Worm (Caenorhabditis elegans) whole organism, L3 larva: ENCODE data around the gene zig-6.

Source experiments
- R02D3.7 ChIP-seq: fragments of 150-350 bp; optimal IDR thresholded peaks from 2 replicates; lab custom pipeline; 2014; ENCODE audit warnings: missing biosample characterization, missing genetic modification characterization
- aly-2 ChIP-seq: fragments of 150-350 bp; optimal IDR thresholded peaks from 2 replicates; lab custom pipeline; 2014; ENCODE audit warnings: missing biosample characterization, missing genetic modification characterization
- ceh-16 ChIP-seq: sonication (generic microtip); optimal IDR thresholded peaks from 2 replicates; lab custom pipeline; 2017; ENCODE audit warnings: missing biosample characterization, missing genetic modification characterization
- ceh-82 ChIP-seq: fragments of 150-350 bp; optimal IDR thresholded peaks from 2 replicates; lab custom pipeline; 2014; ENCODE audit warnings: missing biosample characterization, missing genetic modification characterization
- ceh-9 ChIP-seq: sonication (generic microtip); optimal IDR thresholded peaks from 2 replicates; lab custom pipeline; 2018; ENCODE audit warnings: missing biosample characterization, missing genetic modification characterization
- daf-12 ChIP-seq: fragments of 150-350 bp; optimal IDR thresholded peaks from 2 replicates; lab custom pipeline; 2014; ENCODE audit warnings: missing biosample characterization, missing genetic modification reagents, missing genetic modification characterization
- egl-27 ChIP-seq: sonication (generic microtip); optimal IDR thresholded peaks from 4 replicates; lab custom pipeline; 2017; ENCODE audit warnings: missing biosample characterization, missing genetic modification reagents, missing genetic modification characterization
- elt-1 ChIP-seq: fragments of 150-350 bp; optimal IDR thresholded peaks from 2 replicates; lab custom pipeline; 2014; ENCODE audit warnings: missing biosample characterization, missing genetic modification characterization
- elt-2 ChIP-seq: sonication (generic microtip); optimal IDR thresholded peaks from 2 replicates; lab custom pipeline; 2016; ENCODE audit warnings: missing genetic modification reagents, mild to moderate bottlenecking, missing genetic modification characterization, missing compliant biosample characterization
- elt-3 ChIP-seq, 3 experiments: fragments of 150-350 bp in 1 of 3; sonication (generic microtip) in 2 of 3; optimal IDR thresholded peaks; 2 replicates in 2 of 3; 4 replicates in 1 of 3; lab custom pipeline; 2014 to 2017; ENCODE audit warnings: missing biosample characterization in 3 of 3, missing genetic modification characterization in 3 of 3
- fos-1 ChIP-seq: fragments of 150-350 bp; optimal IDR thresholded peaks from 2 replicates; lab custom pipeline; 2014; ENCODE audit warnings: missing biosample characterization, missing genetic modification characterization
- hmg-11 ChIP-seq: sonication (generic microtip); optimal IDR thresholded peaks from 2 replicates; lab custom pipeline; 2016; ENCODE audit warnings: missing genetic modification characterization, missing compliant biosample characterization
- lin-15B ChIP-seq: fragments of 150-350 bp; optimal IDR thresholded peaks from 2 replicates; lab custom pipeline; 2014; ENCODE audit warnings: missing biosample characterization, missing genetic modification characterization
- lin-39 ChIP-seq: fragments of 150-350 bp; optimal IDR thresholded peaks from 2 replicates; lab custom pipeline; 2018; ENCODE audit warnings: missing biosample characterization, missing genetic modification reagents, missing genetic modification characterization
- lsy-12 ChIP-seq: sonication (generic microtip); optimal IDR thresholded peaks from 2 replicates; lab custom pipeline; 2016; ENCODE audit warnings: mild to moderate bottlenecking, missing genetic modification characterization, missing compliant biosample characterization
- mdl-1 ChIP-seq: fragments of 150-350 bp; optimal IDR thresholded peaks from 2 replicates; lab custom pipeline; 2014; ENCODE audit warnings: missing biosample characterization, missing genetic modification characterization
- mml-1 ChIP-seq: fragments of 150-350 bp; sonication (generic microtip); optimal IDR thresholded peaks from 3 replicates; lab custom pipeline; 2014; ENCODE audit warnings: missing biosample characterization, missing genetic modification characterization
- nfya-1 ChIP-seq: sonication (generic microtip); optimal IDR thresholded peaks from 2 replicates; lab custom pipeline; 2017; ENCODE audit warnings: missing genetic modification characterization, mild to moderate bottlenecking, missing compliant biosample characterization, antibody characterized with exemption, moderate library complexity; ENCODE audit not compliant: insufficient read depth
- nhr-23 ChIP-seq: fragments of 150-350 bp; optimal IDR thresholded peaks from 2 replicates; lab custom pipeline; 2014; ENCODE audit warnings: missing biosample characterization, missing genetic modification reagents, missing genetic modification characterization
- nhr-237 ChIP-seq: fragments of 150-350 bp; optimal IDR thresholded peaks from 2 replicates; lab custom pipeline; 2014; ENCODE audit warnings: missing biosample characterization, missing genetic modification characterization
- nhr-25 ChIP-seq: sonication (generic microtip); optimal IDR thresholded peaks from 2 replicates; lab custom pipeline; 2017; ENCODE audit warnings: missing biosample characterization, missing genetic modification characterization
- nhr-28 ChIP-seq: fragments of 150-350 bp; optimal IDR thresholded peaks from 2 replicates; lab custom pipeline; 2014; ENCODE audit warnings: missing biosample characterization, missing genetic modification characterization
- nhr-43 ChIP-seq: sonication (generic microtip); optimal IDR thresholded peaks from 2 replicates; lab custom pipeline; 2016; ENCODE audit warnings: mild to moderate bottlenecking, missing genetic modification characterization, missing compliant biosample characterization; ENCODE audit not compliant: poor library complexity, severe bottlenecking
- nhr-67 ChIP-seq: fragments of 150-350 bp; optimal IDR thresholded peaks from 2 replicates; lab custom pipeline; 2014; ENCODE audit warnings: missing biosample characterization, missing genetic modification characterization
- nhr-77 ChIP-seq: fragments of 150-350 bp; optimal IDR thresholded peaks from 2 replicates; lab custom pipeline; 2014; ENCODE audit warnings: missing biosample characterization, missing genetic modification characterization
- pha-4 ChIP-seq: fragments of 150-350 bp; optimal IDR thresholded peaks from 2 replicates; lab custom pipeline; 2014; ENCODE audit warnings: missing biosample characterization, missing genetic modification reagents, missing genetic modification characterization
- pqm-1 ChIP-seq: fragments of 150-350 bp; optimal IDR thresholded peaks from 2 replicates; lab custom pipeline; 2017; ENCODE audit warnings: missing biosample characterization, missing genetic modification characterization, inconsistent platforms
- sea-2 ChIP-seq: fragments of 150-350 bp; sonication (generic microtip); optimal IDR thresholded peaks from 4 replicates; lab custom pipeline; 2014; ENCODE audit warnings: missing biosample characterization, missing genetic modification reagents, missing genetic modification characterization
- skn-1 ChIP-seq: fragments of 150-350 bp; optimal IDR thresholded peaks from 2 replicates; lab custom pipeline; 2014; ENCODE audit warnings: missing biosample characterization, missing genetic modification characterization
- snpc-4 ChIP-seq: fragments of 150-350 bp; optimal IDR thresholded peaks from 2 replicates; lab custom pipeline; 2014; ENCODE audit warnings: missing biosample characterization, missing genetic modification characterization
- tbx-2 ChIP-seq: sonication (generic microtip); optimal IDR thresholded peaks from 2 replicates; lab custom pipeline; 2016; ENCODE audit warnings: mild to moderate bottlenecking, missing genetic modification characterization, missing compliant biosample characterization
- unc-39 ChIP-seq: sonication (generic microtip); optimal IDR thresholded peaks from 4 replicates; lab custom pipeline; 2017; ENCODE audit warnings: missing biosample characterization, missing genetic modification characterization
- unc-62 ChIP-seq: fragments of 150-350 bp; sonication (generic microtip); optimal IDR thresholded peaks from 4 replicates; lab custom pipeline; 2014; ENCODE audit warnings: missing biosample characterization, missing genetic modification reagents, missing genetic modification characterization
- ztf-11 ChIP-seq: fragments of 150-350 bp; optimal IDR thresholded peaks from 2 replicates; lab custom pipeline; 2014; ENCODE audit warnings: missing biosample characterization, missing genetic modification characterization
- ztf-4 ChIP-seq: fragments of 150-350 bp; optimal IDR thresholded peaks from 2 replicates; lab custom pipeline; 2014; ENCODE audit warnings: missing biosample characterization, missing genetic modification characterization

Gene zig-6

DNA sequence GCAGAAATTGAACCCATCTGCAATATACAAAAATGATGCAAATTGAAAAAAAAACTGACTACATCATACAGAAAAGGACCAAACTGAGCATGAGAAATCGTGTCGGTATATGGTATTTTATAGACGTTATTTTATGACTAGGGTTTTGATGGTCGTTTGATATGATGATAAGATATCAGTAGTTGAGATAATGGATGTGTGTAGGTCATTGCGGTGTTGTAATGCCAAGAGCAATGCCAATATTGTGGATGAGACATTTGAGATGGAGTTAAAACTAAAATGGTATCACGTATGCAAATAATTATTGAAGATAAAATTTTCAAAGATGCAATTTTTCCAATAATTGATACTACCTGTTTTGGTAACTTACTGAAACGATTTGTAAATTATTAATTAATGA, 29.2 kb downstream of the zig-6 start, which contains the start of gene C31H2.4:
Gene C31H2.4, minus strand, starts transcription at position 19 of the 400 bp plus-strand sequence.
- TF ChIP-seq R02D3.7: no peak
- TF ChIP-seq pqm-1 (tag; lab: Kevin White, UChicago): peak; percentile 16
- peak; percentile 63 for TF ChIP-seq elt-2

DNA sequence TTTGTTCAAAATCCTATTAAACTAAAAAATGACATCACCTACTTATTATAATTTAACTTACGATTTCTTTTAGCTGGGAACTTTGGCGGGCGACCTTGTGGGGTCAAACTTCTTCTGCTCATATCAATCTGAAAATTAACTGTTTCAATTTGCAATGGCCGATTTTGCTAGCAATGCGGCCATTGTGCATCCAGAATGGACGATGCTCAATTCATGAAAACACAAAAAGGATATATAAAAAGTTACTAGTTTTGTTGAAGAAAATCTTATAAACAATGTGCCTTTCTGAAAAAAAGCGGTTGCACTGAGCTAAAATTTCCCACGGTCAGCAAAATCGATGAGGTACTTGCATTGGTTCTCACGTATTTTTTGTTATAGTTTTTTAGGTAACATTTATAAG, 34.6 kb downstream of the zig-6 start, which contains the start of gene C31H2.3:
Gene C31H2.3, minus strand, starts transcription at position 101 of the 400 bp plus-strand sequence.
- TF ChIP-seq lin-39: no peak
- TF ChIP-seq, all 47 proteins: peak for 0

DNA sequence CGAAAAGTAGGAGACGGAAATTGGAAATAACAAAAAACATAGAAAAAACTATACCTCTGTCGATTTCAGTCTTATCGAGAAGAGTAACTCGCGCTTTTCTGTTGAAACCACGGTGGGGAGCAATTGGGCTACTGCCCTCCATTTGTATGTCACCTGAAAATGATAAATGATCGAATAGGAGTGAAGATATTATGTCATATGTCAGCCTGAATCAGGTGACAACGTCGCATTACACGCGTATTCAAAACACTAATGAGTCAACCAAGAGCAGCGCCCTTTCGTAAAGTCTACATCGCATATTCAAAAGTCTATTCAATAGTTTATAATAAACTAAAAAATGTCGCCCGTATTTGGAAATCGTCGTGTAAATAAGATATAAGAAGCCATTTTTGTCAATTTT, 35.9 kb downstream of the zig-6 start:
- TF ChIP-seq elt-3 (tag; optimal IDR thresholded peaks at IDR 0.05; lab: Kevin White, UChicago) (no peak), R02D3.7 (no peak), lin-39 (no peak), lsy-12 (tag; lab: Kevin White, UChicago) (no peak)

DNA sequence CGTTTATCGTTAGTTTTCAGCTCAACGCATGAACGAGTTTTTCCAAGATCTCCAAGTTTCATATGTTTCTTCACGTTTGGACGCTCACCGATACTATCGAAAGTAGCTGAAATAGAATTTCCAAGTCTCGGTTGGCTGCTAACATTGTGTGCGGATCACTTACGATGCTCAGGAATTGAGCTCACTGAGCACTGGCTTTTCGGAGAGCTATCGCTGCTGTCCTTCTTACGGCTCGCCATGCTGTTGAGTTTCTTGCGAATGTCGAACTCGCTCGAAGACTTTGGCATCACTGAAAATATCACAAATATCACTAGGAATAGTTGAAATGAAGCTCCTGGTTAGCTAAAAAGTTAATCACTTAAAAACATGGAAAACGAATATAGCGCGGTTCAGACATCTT, 37.0 kb downstream of the zig-6 start:
- TF ChIP-seq elt-1 (tag; lab: Kevin White, UChicago) (no peak), ceh-9 (tag; lab: Kevin White, UChicago) (no peak), fos-1 (tag; lab: Kevin White, UChicago) (no peak)

DNA sequence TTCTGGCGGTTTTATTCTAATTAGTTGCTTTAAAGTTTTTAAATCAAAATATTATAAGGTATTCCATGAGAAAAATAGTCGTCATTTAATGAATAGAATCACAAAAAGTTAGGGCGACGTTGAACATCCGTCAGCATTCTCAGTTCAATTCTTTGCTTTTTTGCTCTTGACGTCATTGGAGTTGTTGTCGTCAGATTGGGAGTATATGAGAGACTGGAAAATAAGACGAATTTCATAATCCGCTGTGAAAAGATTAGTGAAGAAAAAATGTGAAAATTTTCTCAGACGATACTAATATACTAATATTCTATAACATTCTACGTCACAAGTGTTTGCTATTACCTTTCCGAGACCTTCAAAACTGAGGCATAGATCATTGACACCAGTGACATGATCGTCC, 37.5 kb downstream of the zig-6 start:
- TF ChIP-seq nhr-237: no peak
- TF ChIP-seq tbx-2: no peak
- no peak for TF ChIP-seq elt-1 (tag; lab: Kevin White, UChicago)
- no peak for TF ChIP-seq nhr-67 (tag; lab: Kevin White, UChicago)
- no peak for TF ChIP-seq sea-2 (GFP tag; lab: Kevin White, UChicago)
- TF ChIP-seq unc-62 (GFP tag; lab: Kevin White, UChicago): no peak
- TF ChIP-seq daf-12: no peak
- no peak for TF ChIP-seq nhr-77 (tag; lab: Kevin White, UChicago)
- TF ChIP-seq pha-4 (tag; lab: Kevin White, UChicago): no peak
- TF ChIP-seq fos-1 (tag; lab: Kevin White, UChicago): no peak
- TF ChIP-seq mdl-1 (tag; lab: Kevin White, UChicago): no peak
- no peak for TF ChIP-seq elt-3 (tag; optimal IDR thresholded peaks at IDR 0.05; lab: Kevin White, UChicago)
- TF ChIP-seq pqm-1 (tag; lab: Kevin White, UChicago): no peak
- no peak for TF ChIP-seq ceh-9 (tag; lab: Kevin White, UChicago)
- no peak for TF ChIP-seq snpc-4

DNA sequence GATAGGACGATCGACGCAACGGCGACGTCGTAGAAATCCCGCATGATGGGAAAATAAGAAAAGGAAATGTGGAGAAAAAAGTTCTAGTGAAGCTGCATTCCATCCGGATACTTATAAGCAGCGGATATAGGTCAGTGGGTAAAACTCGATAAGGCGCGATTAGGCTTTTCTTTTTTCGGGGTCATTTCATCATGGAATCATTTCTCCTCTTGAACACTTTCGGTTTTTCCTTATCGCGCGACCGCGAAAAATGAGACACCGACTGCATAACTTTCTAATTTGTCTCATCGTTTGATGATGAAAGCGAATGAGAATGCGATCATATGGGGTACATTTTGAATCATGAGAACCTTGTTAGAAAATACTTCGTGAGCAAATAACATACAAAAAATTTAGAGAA, 38.5 kb downstream of the zig-6 start, which contains the start of gene dpy-8:
Gene dpy-8, minus strand, starts transcription at position 88 of the 400 bp plus-strand sequence.
- TF ChIP-seq nfya-1 (no peak), nhr-23 (tag; lab: Kevin White, UChicago) (peak; percentile 84)
- TF ChIP-seq, all 47 proteins: peak for 1

DNA sequence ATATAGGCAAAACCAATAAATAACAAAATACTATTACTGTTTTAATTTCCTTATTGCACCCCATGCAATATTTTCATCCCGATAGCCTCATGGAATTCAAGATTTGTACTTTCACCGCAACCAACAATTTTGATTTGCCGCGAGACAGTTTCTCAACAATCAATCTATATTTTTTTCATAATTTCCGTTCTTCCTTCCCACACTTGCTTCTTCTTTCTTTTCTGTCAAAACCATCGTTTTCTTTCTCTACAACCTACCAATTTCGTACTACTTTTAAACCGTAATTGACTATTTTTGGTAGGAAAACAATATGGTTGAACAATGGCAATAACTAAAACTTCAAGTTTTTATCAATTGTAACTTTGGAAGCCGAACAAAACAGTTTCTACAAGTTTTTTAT, 41.0 kb downstream of the zig-6 start, which contains the start of gene C31H2.14:
Gene C31H2.14, plus strand, starts transcription at position 301 of the 400 bp plus-strand sequence.
- TF ChIP-seq ztf-11: no peak
- TF ChIP-seq nhr-23 (tag; lab: Kevin White, UChicago): peak; percentile 75
- no peak for TF ChIP-seq nhr-25 (tag; lab: Kevin White, UChicago)
- peak; percentile 49 for TF ChIP-seq nhr-43 (tag; lab: Kevin White, UChicago)

DNA sequence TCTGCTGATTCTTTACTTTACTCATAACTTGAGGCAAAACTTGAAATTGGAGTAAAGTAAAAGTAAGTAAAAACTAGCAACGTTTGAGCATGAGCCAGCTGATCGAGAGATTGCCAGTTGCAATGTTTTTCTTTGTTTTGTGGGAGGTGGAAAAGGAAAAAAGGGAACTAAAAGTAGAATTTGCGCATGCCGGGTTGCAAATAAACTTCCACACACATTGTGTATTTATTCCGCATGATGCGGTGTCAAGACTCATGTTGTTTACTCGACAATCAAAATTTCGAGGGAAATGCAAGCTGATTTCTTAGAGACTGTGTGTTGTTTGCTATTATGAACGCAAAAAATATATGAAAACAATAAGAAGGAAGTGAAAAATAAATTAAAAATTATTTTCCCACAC, 46.5 kb downstream of the zig-6 start:
- peak; percentile 88 for TF ChIP-seq pha-4 (tag; lab: Kevin White, UChicago)
- no peak for TF ChIP-seq nhr-25 (tag; lab: Kevin White, UChicago)
- TF ChIP-seq mml-1 (tag; lab: Kevin White, UChicago): no peak

DNA sequence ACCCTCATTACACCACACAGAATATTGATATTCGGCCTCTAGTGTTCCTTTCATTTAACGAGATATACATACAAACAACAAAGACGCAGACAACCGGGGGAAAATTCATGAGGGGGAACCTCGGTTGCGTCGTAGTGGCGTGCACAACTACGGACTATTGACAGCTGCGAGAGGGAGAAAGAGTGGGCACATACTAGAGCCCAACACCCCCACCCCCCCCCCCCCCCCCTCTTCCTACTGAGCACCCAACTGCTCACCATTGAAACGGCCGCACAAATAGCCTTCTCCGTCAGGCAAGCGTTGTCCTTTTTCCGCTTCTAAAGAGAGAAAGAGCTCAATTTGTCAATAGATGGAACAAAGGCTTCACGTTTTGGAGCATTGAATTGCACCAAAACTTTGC, 48.7 kb downstream of the zig-6 start:
- TF ChIP-seq nhr-28 (tag; lab: Kevin White, UChicago) (no peak), aly-2 (no peak), ceh-82 (no peak), lin-15B (no peak), hmg-11 (tag; lab: Kevin White, UChicago) (peak; percentile 76), ceh-16 (tag; lab: Kevin White, UChicago) (no peak), ztf-4 (tag; lab: Kevin White, UChicago) (no peak), nhr-43 (tag; lab: Kevin White, UChicago) (no peak), nfya-1 (peak; percentile 43), mdl-1 (tag; lab: Kevin White, UChicago) (no peak), sea-2 (GFP tag; lab: Kevin White, UChicago) (no peak), snpc-4 (no peak), unc-62 (GFP tag; lab: Kevin White, UChicago) (no peak), skn-1 (tag; lab: Kevin White, UChicago) (no peak), egl-27 (tag; lab: Kevin White, UChicago) (no peak), unc-39 (no peak)
